Fruit fly (Drosophila melanogaster) whole organism, prepupa: ENCODE results near the gene Gk2.

Experiments used
- CG11762 ChIP-seq: fragments of 200-800 bp; sonication (Bioruptor generic); optimal IDR thresholded peaks from 3 replicates; lab custom pipeline; 2016; ENCODE audit warnings: missing biosample characterization, missing genetic modification characterization; ENCODE audit not compliant: insufficient read depth
- CG34406 ChIP-seq: fragments of 200-800 bp; sonication (Bioruptor generic); optimal IDR thresholded peaks from 3 replicates; lab custom pipeline; 2016; ENCODE audit warnings: missing biosample characterization, missing genetic modification characterization
- CG9139 ChIP-seq: fragments of 200-800 bp; sonication (Bioruptor generic); optimal IDR thresholded peaks from 3 replicates; lab custom pipeline; 2017; ENCODE audit warnings: missing biosample characterization, mild to moderate bottlenecking, missing genetic modification characterization
- OdsH ChIP-seq: fragments of 200-800 bp; sonication (Bioruptor generic); optimal IDR thresholded peaks from 3 replicates; lab custom pipeline; 2016; ENCODE audit warnings: missing biosample characterization, missing genetic modification characterization
- Smox ChIP-seq: fragments of 200-800 bp; sonication (Bioruptor generic); optimal IDR thresholded peaks from 3 replicates; lab custom pipeline; 2016; ENCODE audit warnings: missing biosample characterization, missing genetic modification characterization
- pdm3 ChIP-seq: fragments of 200-800 bp; sonication (Bioruptor generic); optimal IDR thresholded peaks from 3 replicates; lab custom pipeline; 2016; ENCODE audit warnings: missing biosample characterization, missing genetic modification characterization
- salr ChIP-seq, 2 experiments: fragments of 200-800 bp; sonication (Bioruptor generic); optimal IDR thresholded peaks; 3 replicates each; lab custom pipeline; 2016 to 2018; ENCODE audit warnings: missing biosample characterization in 2 of 2, missing genetic modification characterization in 2 of 2, mild to moderate bottlenecking in 1 of 2
- svp ChIP-seq: fragments of 200-800 bp; sonication (Bioruptor generic); peaks from one replicate; lab custom pipeline; 2016; ENCODE audit warnings: missing biosample characterization, missing genetic modification characterization
- vri ChIP-seq: fragments of 200-800 bp; sonication (Bioruptor generic); optimal IDR thresholded peaks from 3 replicates; lab custom pipeline; 2016; ENCODE audit warnings: missing biosample characterization, mild to moderate bottlenecking, missing genetic modification characterization

- no peak for TF ChIP-seq vri (GFP tag; lab: Kevin White, UChicago)
- no peak for TF ChIP-seq CG11762 (GFP tag; lab: Kevin White, UChicago)
- peak; percentile 10 for TF ChIP-seq CG9139 (GFP tag; lab: Kevin White, UChicago)
- TF ChIP-seq salr (GFP tag; optimal IDR thresholded peaks at IDR 0.05; lab: Kevin White, UChicago), result peak in 1 of 2 experiments; percentile 26
- no peak for TF ChIP-seq CG34406 (GFP tag; lab: Kevin White, UChicago)
- TF ChIP-seq svp, result no peak
- no peak for TF ChIP-seq OdsH (GFP tag; lab: Kevin White, UChicago)
- no peak for TF ChIP-seq Smox
- TF ChIP-seq pdm3 (GFP tag; lab: Kevin White, UChicago), result no peak
Observed at dm6 chr3L:1692859-1693258, 45.3 kb upstream of the Gk2 start.
